Worm (Caenorhabditis elegans) whole organism, young adult: Measurements from ENCODE around the gene enol-1.

Experiments
- B0336.3 ChIP-seq: fragments of 200-800 bp; sonication (Bioruptor generic); IDR thresholded peaks from 2 replicates; pipeline ENCODE4 v1.3.6; 2022; ENCODE audit warnings: missing genetic modification characterization, missing compliant biosample characterization
- F10E7.11 ChIP-seq: sonication (generic microtip); optimal IDR thresholded peaks from 2 replicates; lab custom pipeline; 2017; ENCODE audit warnings: mild to moderate bottlenecking, missing genetic modification characterization, moderate library complexity, missing compliant biosample characterization
- F55B11.4 ChIP-seq: sonication (generic microtip); optimal IDR thresholded peaks from 2 replicates; lab custom pipeline; 2016; ENCODE audit warnings: missing compliant biosample characterization, missing genetic modification characterization, borderline replicate concordance; ENCODE audit not compliant: insufficient read depth
- K12H6.12 ChIP-seq: fragments of 200-800 bp; sonication (Bioruptor generic); optimal IDR thresholded peaks from 2 replicates; lab custom pipeline; 2018; ENCODE audit warnings: mild to moderate bottlenecking, missing genetic modification characterization, missing compliant biosample characterization
- T26A5.8 ChIP-seq: sonication (generic microtip); optimal IDR thresholded peaks from 2 replicates; lab custom pipeline; 2016; ENCODE audit warnings: missing genetic modification characterization, missing compliant biosample characterization
- Y53F4B.3 ChIP-seq: fragments of 200-800 bp; sonication (Bioruptor generic); IDR thresholded peaks from 2 replicates; pipeline ENCODE4 v1.3.6; 2022; ENCODE audit warnings: missing genetic modification reagents, missing genetic modification characterization, missing compliant biosample characterization
- Y56A3A.18 ChIP-seq: fragments of 200-800 bp; sonication (Bioruptor generic); IDR thresholded peaks from 2 replicates; pipeline ENCODE4 v1.3.6; 2022; ENCODE audit warnings: missing genetic modification reagents, missing genetic modification characterization, missing compliant biosample characterization
- Y95B8A.8 ChIP-seq: fragments of 200-800 bp; sonication (Bioruptor generic); IDR thresholded peaks from 2 replicates; pipeline ENCODE4 v1.3.6; 2022; ENCODE audit warnings: missing genetic modification reagents, missing genetic modification characterization, missing compliant biosample characterization
- ZK185.1 ChIP-seq: sonication (generic microtip); optimal IDR thresholded peaks from 2 replicates; lab custom pipeline; 2016; ENCODE audit warnings: mild to moderate bottlenecking, missing genetic modification characterization, missing compliant biosample characterization; ENCODE audit not compliant: poor library complexity, severe bottlenecking
- ama-1 ChIP-seq, 3 experiments: fragments of 150-350 bp in 1 of 3; sonication (generic microtip) in 2 of 3; optimal IDR thresholded peaks; 2 replicates each; lab custom pipeline; 2014 to 2018; ENCODE audit warnings: missing biosample characterization in 2 of 3, missing genetic modification characterization in 2 of 3, missing genetic modification reagents in 2 of 3
- atf-7 ChIP-seq: sonication (generic microtip); optimal IDR thresholded peaks from 2 replicates; lab custom pipeline; 2017; ENCODE audit warnings: mild to moderate bottlenecking, missing genetic modification characterization, missing compliant biosample characterization
- athp-1 ChIP-seq: sonication (generic microtip); optimal IDR thresholded peaks from 2 replicates; lab custom pipeline; 2017; ENCODE audit warnings: mild to moderate bottlenecking, missing genetic modification characterization, missing compliant biosample characterization
- ccch-3 ChIP-seq: fragments of 200-800 bp; sonication (Bioruptor generic); optimal IDR thresholded peaks from 2 replicates; lab custom pipeline; 2018; ENCODE audit warnings: mild to moderate bottlenecking, missing genetic modification characterization, missing compliant biosample characterization
- cebp-1 ChIP-seq, 2 experiments: fragments of 200-800 bp in 1 of 2; sonication (Bioruptor generic) in 1 of 2; sonication (generic microtip) in 1 of 2; IDR thresholded peaks in 1 of 2; optimal IDR thresholded peaks in 1 of 2; 2 replicates each; pipeline versions ENCODE4 v1.3.6 to Lab custom; 2017 to 2022; ENCODE audit warnings: missing compliant biosample characterization in 2 of 2, missing genetic modification characterization in 2 of 2, mild to moderate bottlenecking in 1 of 2, missing genetic modification reagents in 1 of 2, moderate library complexity in 1 of 2
- ceh-40 ChIP-seq: fragments of 200-800 bp; sonication (Bioruptor generic); IDR thresholded peaks from 2 replicates; pipeline ENCODE4 v1.3.6; 2022; ENCODE audit warnings: missing genetic modification characterization, missing compliant biosample characterization
- ceh-79 ChIP-seq: sonication (generic microtip); optimal IDR thresholded peaks from 2 replicates; lab custom pipeline; 2017; ENCODE audit warnings: mild to moderate bottlenecking, missing genetic modification characterization, missing compliant biosample characterization
- chd-7 ChIP-seq: sonication (generic microtip); optimal IDR thresholded peaks from 2 replicates; lab custom pipeline; 2016; ENCODE audit warnings: mild to moderate bottlenecking, missing genetic modification characterization, moderate library complexity, missing compliant biosample characterization
- egl-44 ChIP-seq: fragments of 200-800 bp; sonication (Bioruptor generic); IDR thresholded peaks from 2 replicates; pipeline ENCODE4 v1.3.6; 2022; ENCODE audit warnings: missing genetic modification reagents, missing genetic modification characterization, missing compliant biosample characterization
- ekl-4 ChIP-seq: fragments of 200-800 bp; sonication (Bioruptor generic); IDR thresholded peaks from 2 replicates; pipeline ENCODE4 v1.3.6; 2022; ENCODE audit warnings: missing genetic modification reagents, missing genetic modification characterization, missing compliant biosample characterization
- him-1 ChIP-seq: sonication (generic microtip); optimal IDR thresholded peaks from 2 replicates; lab custom pipeline; 2016; ENCODE audit warnings: missing genotype, missing genetic modification reagents, missing genetic modification characterization, missing compliant biosample characterization
- hlh-12 ChIP-seq: sonication (generic microtip); optimal IDR thresholded peaks from 2 replicates; lab custom pipeline; 2016; ENCODE audit warnings: missing genetic modification characterization, missing compliant biosample characterization
- hmg-20 ChIP-seq: fragments of 200-800 bp; sonication (Bioruptor generic); IDR thresholded peaks from 2 replicates; pipeline ENCODE4 v1.3.6; 2022; ENCODE audit warnings: missing genetic modification reagents, missing genetic modification characterization, missing compliant biosample characterization
- hrde-1 ChIP-seq: sonication (generic microtip); optimal IDR thresholded peaks from 2 replicates; lab custom pipeline; 2016; ENCODE audit warnings: missing genetic modification characterization, mild to moderate bottlenecking, missing compliant biosample characterization, moderate library complexity, missing genotype, missing genetic modification reagents, borderline replicate concordance
- lin-40 ChIP-seq: sonication (generic microtip); optimal IDR thresholded peaks from 2 replicates; lab custom pipeline; 2016; ENCODE audit warnings: missing genetic modification characterization, mild to moderate bottlenecking, missing compliant biosample characterization, missing genotype, missing genetic modification reagents
- lir-1 ChIP-seq: fragments of 200-800 bp; sonication (Bioruptor generic); conservative IDR thresholded peaks from 2 replicates; pipeline ENCODE4 v1.3.6; 2022; ENCODE audit warnings: missing genetic modification reagents, missing genetic modification characterization, missing compliant biosample characterization
- lsl-1 ChIP-seq: fragments of 200-800 bp; sonication (Bioruptor generic); optimal IDR thresholded peaks from 2 replicates; lab custom pipeline; 2018; ENCODE audit warnings: mild to moderate bottlenecking, missing genetic modification characterization, moderate library complexity, missing compliant biosample characterization
- lsy-27 ChIP-seq: sonication (generic microtip); optimal IDR thresholded peaks from 2 replicates; lab custom pipeline; 2017; ENCODE audit warnings: missing genetic modification characterization, mild to moderate bottlenecking, missing compliant biosample characterization, antibody characterized with exemption, missing genotype, borderline replicate concordance; ENCODE audit not compliant: insufficient read depth
- madf-10 ChIP-seq: sonication (generic microtip); optimal IDR thresholded peaks from 2 replicates; lab custom pipeline; 2016; ENCODE audit warnings: mild to moderate bottlenecking, missing genetic modification characterization, missing compliant biosample characterization
- madf-3 ChIP-seq: fragments of 200-800 bp; sonication (Bioruptor generic); IDR thresholded peaks from 2 replicates; pipeline ENCODE4 v1.3.6; 2022; ENCODE audit warnings: missing genetic modification reagents, missing genetic modification characterization, missing compliant biosample characterization
- mxl-1 ChIP-seq: sonication (generic microtip); optimal IDR thresholded peaks from 2 replicates; lab custom pipeline; 2016; ENCODE audit warnings: missing genetic modification characterization, missing compliant biosample characterization
- nfya-2 ChIP-seq: fragments of 200-800 bp; sonication (Bioruptor generic); IDR thresholded peaks from 2 replicates; pipeline ENCODE4 v1.3.6; 2022; ENCODE audit warnings: missing genetic modification reagents, missing genetic modification characterization, missing compliant biosample characterization
- nhr-179 ChIP-seq: sonication (generic microtip); optimal IDR thresholded peaks from 2 replicates; lab custom pipeline; 2016; ENCODE audit warnings: mild to moderate bottlenecking, missing genetic modification characterization, missing compliant biosample characterization
- nhr-27 ChIP-seq: fragments of 200-800 bp; sonication (Bioruptor generic); optimal IDR thresholded peaks from 2 replicates; lab custom pipeline; 2018; ENCODE audit warnings: mild to moderate bottlenecking, missing genetic modification characterization, moderate library complexity, missing compliant biosample characterization
- pbrm-1 ChIP-seq: fragments of 200-800 bp; sonication (Bioruptor generic); IDR thresholded peaks from 2 replicates; pipeline ENCODE4 v1.3.6; 2022; ENCODE audit warnings: missing genetic modification reagents, missing genetic modification characterization, missing compliant biosample characterization
- rec-8 ChIP-seq, 2 experiments: sonication (generic microtip); optimal IDR thresholded peaks; 2 replicates each; lab custom pipeline; 2016; ENCODE audit warnings: mild to moderate bottlenecking in 2 of 2, missing genetic modification characterization in 2 of 2, missing genetic modification reagents in 2 of 2, missing genotype in 2 of 2, missing biosample characterization in 1 of 2, missing compliant biosample characterization in 1 of 2, moderate library complexity in 1 of 2
- repo-1 ChIP-seq: sonication (generic microtip); optimal IDR thresholded peaks from 2 replicates; lab custom pipeline; 2017; ENCODE audit warnings: mild to moderate bottlenecking, missing genetic modification characterization, missing compliant biosample characterization
- sea-2 ChIP-seq: fragments of 200-800 bp; sonication (Bioruptor generic); IDR thresholded peaks from 2 replicates; pipeline ENCODE4 v1.3.6; 2022; ENCODE audit warnings: missing genetic modification characterization, missing compliant biosample characterization
- snpc-1.3 ChIP-seq: sonication (generic microtip); optimal IDR thresholded peaks from 2 replicates; lab custom pipeline; 2017; ENCODE audit warnings: missing genetic modification characterization, mild to moderate bottlenecking, missing compliant biosample characterization, antibody characterized with exemption, moderate library complexity, missing genotype, missing genetic modification reagents; ENCODE audit not compliant: insufficient read depth
- sptf-2 ChIP-seq: fragments of 200-800 bp; sonication (Bioruptor generic); optimal IDR thresholded peaks from 2 replicates; lab custom pipeline; 2018; ENCODE audit warnings: mild to moderate bottlenecking, missing genetic modification characterization, missing compliant biosample characterization
- tlf-1 ChIP-seq: fragments of 200-800 bp; sonication (Bioruptor generic); optimal IDR thresholded peaks from 2 replicates; lab custom pipeline; 2018; ENCODE audit warnings: mild to moderate bottlenecking, missing genetic modification characterization, missing compliant biosample characterization
- unc-130 ChIP-seq: sonication (generic microtip); optimal IDR thresholded peaks from 2 replicates; lab custom pipeline; 2016; ENCODE audit warnings: missing genetic modification reagents, missing genetic modification characterization, missing compliant biosample characterization
- xnd-1 ChIP-seq: sonication (generic microtip); optimal IDR thresholded peaks from 2 replicates; lab custom pipeline; 2016; ENCODE audit warnings: missing genotype, missing genetic modification reagents, missing genetic modification characterization, missing compliant biosample characterization
- ztf-26 ChIP-seq: sonication (generic microtip); optimal IDR thresholded peaks from 2 replicates; lab custom pipeline; 2017; ENCODE audit warnings: missing genetic modification characterization, missing compliant biosample characterization

The enol-1 gene

ce11 chrII:8933693-8934432, 3.1 kb downstream of the enol-1 start, which contains the start of gene T21B10.3 (continued):
- TF ChIP-seq cebp-1 (GFP tag; IDR thresholded peaks at IDR 0.05; lab: Robert Waterston, UW): peak; percentile 30; the same call in 1 of the 2 replicates
- peak; percentile 68 for TF ChIP-seq cebp-1 (tag; optimal IDR thresholded peaks at IDR 0.05; lab: Kevin White, UChicago)
- no peak for TF ChIP-seq F10E7.11 (tag; lab: Kevin White, UChicago)
- TF ChIP-seq egl-44 (GFP tag; lab: Robert Waterston, UW): no peak
- peak; percentile 81 for TF ChIP-seq lir-1 (GFP tag; lab: Robert Waterston, UW)
- peak; percentile 90 for TF ChIP-seq snpc-1.3
- TF ChIP-seq madf-10: peak; percentile 62
- peak; percentile 79 for TF ChIP-seq hrde-1
- peak; percentile 90 for TF ChIP-seq athp-1 (tag; lab: Kevin White, UChicago)
- TF ChIP-seq hmg-20 (GFP tag; lab: Robert Waterston, UW): 0 out of 2 replicates have a peak, but pooled peaks have one; percentile 31
- no peak for TF ChIP-seq ceh-40 (GFP tag; lab: Robert Waterston, UW)
- TF ChIP-seq nhr-179 (tag; lab: Kevin White, UChicago): no peak
- TF ChIP-seq lin-40: peak; percentile 36
- peak; percentile 96 for TF ChIP-seq Y95B8A.8 (GFP tag; lab: Robert Waterston, UW)
- no peak for TF ChIP-seq rec-8 (tag; optimal IDR thresholded peaks at IDR 0.05; lab: Kevin White, UChicago)
- peak; percentile 90 for TF ChIP-seq Y56A3A.18 (GFP tag; lab: Robert Waterston, UW)
- TF ChIP-seq pbrm-1: peak; percentile 89
- TF ChIP-seq, all 124 proteins: peak for 80

ce11 chrII:8938907-8939622, 8.3 kb downstream of the enol-1 start:
- TF ChIP-seq ekl-4 (no peak), nhr-27 (tag; lab: Kevin White, UChicago) (no peak), madf-3 (0 out of 2 replicates have a peak, but pooled peaks have one; percentile 22), sea-2 (GFP tag; lab: Robert Waterston, UW) (no peak), Y53F4B.3 (GFP tag; lab: Robert Waterston, UW) (no peak), sptf-2 (GFP tag; lab: Kevin White, UChicago) (no peak), ztf-26 (tag; lab: Kevin White, UChicago) (no peak), B0336.3 (0 out of 2 replicates have a peak, but pooled peaks have one; percentile 21), ceh-79 (tag; lab: Kevin White, UChicago) (no peak), hlh-12 (tag; lab: Kevin White, UChicago) (no peak), hmg-20 (GFP tag; lab: Robert Waterston, UW) (no peak), chd-7 (tag; lab: Kevin White, UChicago) (peak; percentile 17), T26A5.8 (tag; lab: Kevin White, UChicago) (no peak), ama-1 (optimal IDR thresholded peaks at IDR 0.05; lab: Kevin White, UChicago) (no peak), ama-1 (GFP tag; optimal IDR thresholded peaks at IDR 0.05; lab: Kevin White, UChicago) (peak in 1 of 2 experiments; percentile 57), tlf-1 (no peak), mxl-1 (no peak), unc-130 (GFP tag; lab: Kevin White, UChicago) (peak; percentile 32), rec-8 (tag; optimal IDR thresholded peaks at IDR 0.05; lab: Kevin White, UChicago) (peak in 1 of 2 experiments; percentile 3), lsy-27 (tag; lab: Kevin White, UChicago) (no peak), lsl-1 (GFP tag; lab: Kevin White, UChicago) (peak; percentile 2), F55B11.4 (no peak), ccch-3 (no peak), xnd-1 (tag; lab: Kevin White, UChicago) (peak; percentile 24), nfya-2 (GFP tag; lab: Robert Waterston, UW) (no peak), atf-7 (tag; lab: Kevin White, UChicago) (peak; percentile 12), K12H6.12 (tag; lab: Kevin White, UChicago) (no peak), repo-1 (tag; lab: Kevin White, UChicago) (peak; percentile 9), ZK185.1 (tag; lab: Kevin White, UChicago) (peak; percentile 1), him-1 (tag; lab: Kevin White, UChicago) (peak; percentile 44)
